Fruit fly (Drosophila melanogaster) whole organism, wandering third instar larva: Measurements from ENCODE around the gene CG14507.

Experiments
- Abd-B ChIP-seq: fragments of >200 bp; optimal IDR thresholded peaks from 2 replicates; lab custom pipeline; 2017; ENCODE audit warnings: missing biosample characterization, missing genetic modification characterization
- CG32264 ChIP-seq: fragments of 200-800 bp; sonication (Bioruptor generic); optimal IDR thresholded peaks from 2 replicates; lab custom pipeline; 2016; ENCODE audit warnings: missing biosample characterization, missing genetic modification characterization
- CG9705 ChIP-seq: fragments of 200-800 bp; sonication (Bioruptor generic); optimal IDR thresholded peaks from 2 replicates; lab custom pipeline; 2018; ENCODE audit warnings: missing biosample characterization, mild to moderate bottlenecking, missing genetic modification characterization
- CrebA ChIP-seq: fragments of 200-800 bp; sonication (Bioruptor generic); optimal IDR thresholded peaks from 2 replicates; lab custom pipeline; 2016; ENCODE audit warnings: missing biosample characterization, mild to moderate bottlenecking, missing genetic modification characterization, borderline replicate concordance
- Dfd ChIP-seq: fragments of >200 bp; optimal IDR thresholded peaks from 2 replicates; lab custom pipeline; 2017; ENCODE audit warnings: missing biosample characterization, missing genetic modification characterization
- Dif ChIP-seq: fragments of 200-275, 200-300 bp; sonication (Bioruptor generic); optimal IDR thresholded peaks from 2 replicates; lab custom pipeline; 2018; ENCODE audit warnings: missing biosample characterization, missing genetic modification characterization; ENCODE audit not compliant: partially characterized antibody
- GATAd ChIP-seq: sonication (Bioruptor generic); optimal IDR thresholded peaks from 2 replicates; lab custom pipeline; 2016; ENCODE audit warnings: missing biosample characterization, missing genetic modification characterization
- HLH106 ChIP-seq: fragments of 200-800 bp; optimal IDR thresholded peaks from 3 replicates; lab custom pipeline; 2019; ENCODE audit warnings: missing biosample characterization, mild to moderate bottlenecking, missing genetic modification characterization, moderate library complexity
- Hnf4 ChIP-seq: fragments of 200-800 bp; sonication (Bioruptor generic); optimal IDR thresholded peaks from 2 replicates; lab custom pipeline; 2016; ENCODE audit warnings: missing biosample characterization, mild to moderate bottlenecking, missing genetic modification characterization
- Hr78 ChIP-seq: fragments of >200 bp; optimal IDR thresholded peaks from 2 replicates; lab custom pipeline; 2017; ENCODE audit warnings: missing biosample characterization, missing genetic modification characterization
- Hr83 ChIP-seq: fragments of 200-300 bp; sonication (Bioruptor generic); optimal IDR thresholded peaks from 2 replicates; lab custom pipeline; 2016; ENCODE audit warnings: missing biosample characterization, mild to moderate bottlenecking, missing genetic modification characterization, moderate library complexity; ENCODE audit not compliant: poor library complexity, severe bottlenecking
- Jra ChIP-seq: sonication (Bioruptor generic); optimal IDR thresholded peaks from 2 replicates; lab custom pipeline; 2016; ENCODE audit warnings: missing biosample characterization, missing genetic modification characterization
- Mio ChIP-seq: sonication (Bioruptor generic); optimal IDR thresholded peaks from 2 replicates; lab custom pipeline; 2016; ENCODE audit warnings: missing biosample characterization, missing genetic modification characterization
- Myc ChIP-seq: fragments of >200 bp; optimal IDR thresholded peaks from 2 replicates; lab custom pipeline; 2017
- N ChIP-seq: fragments of >200 bp; optimal IDR thresholded peaks from 2 replicates; lab custom pipeline; 2018; ENCODE audit warnings: missing biosample characterization, missing external identifiers, missing genetic modification characterization
- OdsH ChIP-seq: fragments of 200-800 bp; sonication (Bioruptor generic); optimal IDR thresholded peaks from 2 replicates; lab custom pipeline; 2016; ENCODE audit warnings: missing biosample characterization, mild to moderate bottlenecking, missing genetic modification characterization
- Rel ChIP-seq, 2 experiments: fragments of 200-800 bp; sonication (Bioruptor generic) in 1 of 2; optimal IDR thresholded peaks; 2 replicates in 1 of 2; 3 replicates in 1 of 2; lab custom pipeline; 2016 to 2019; ENCODE audit warnings: mild to moderate bottlenecking in 2 of 2, missing biosample characterization in 2 of 2, missing genetic modification characterization in 2 of 2, moderate library complexity in 1 of 2
- Sp1 ChIP-seq: fragments of 200-800 bp; sonication (Bioruptor generic); optimal IDR thresholded peaks from 3 replicates; lab custom pipeline; 2019; ENCODE audit warnings: missing biosample characterization, mild to moderate bottlenecking, missing genetic modification characterization, moderate library complexity
- Vsx2 ChIP-seq: fragments of 200-300, 225-300 bp; sonication (Bioruptor generic); optimal IDR thresholded peaks from 2 replicates; lab custom pipeline; 2018; ENCODE audit warnings: missing biosample characterization, missing genetic modification characterization; ENCODE audit not compliant: partially characterized antibody
- br ChIP-seq: fragments of 200-800 bp; sonication (Bioruptor generic); optimal IDR thresholded peaks from 2 replicates; lab custom pipeline; 2016; ENCODE audit warnings: missing biosample characterization, missing genetic modification characterization
- brk ChIP-seq: fragments of 200-800 bp; sonication (Bioruptor generic); optimal IDR thresholded peaks from 2 replicates; lab custom pipeline; 2016; ENCODE audit warnings: missing biosample characterization, mild to moderate bottlenecking, missing genetic modification characterization
- dl ChIP-seq, 2 experiments: fragments of 175-275, 200-275 bp in 1 of 2; fragments of 200-275 bp in 1 of 2; sonication (Bioruptor generic); optimal IDR thresholded peaks; lab custom pipeline; 2018; ENCODE audit warnings: mild to moderate bottlenecking in 2 of 2, missing biosample characterization in 2 of 2, missing genetic modification characterization in 2 of 2, moderate library complexity in 2 of 2; ENCODE audit not compliant: partially characterized antibody in 2 of 2, insufficient read depth in 1 of 2
- dmrt93B ChIP-seq: fragments of 200-800 bp; sonication (Bioruptor generic); optimal IDR thresholded peaks from 2 replicates; lab custom pipeline; 2018; ENCODE audit warnings: missing biosample characterization, mild to moderate bottlenecking, missing genetic modification characterization
- dsf ChIP-seq: sonication (Bioruptor generic); optimal IDR thresholded peaks from 2 replicates; lab custom pipeline; 2016; ENCODE audit warnings: missing biosample characterization, missing genetic modification characterization, borderline replicate concordance
- ey ChIP-seq: fragments of 200-800 bp; sonication (Bioruptor generic); optimal IDR thresholded peaks from 2 replicates; lab custom pipeline; 2016; ENCODE audit warnings: missing biosample characterization, missing genetic modification characterization
- foxo ChIP-seq, 2 experiments: fragments of 200-800 bp; sonication (Bioruptor generic); optimal IDR thresholded peaks; 2 replicates in 1 of 2; 3 replicates in 1 of 2; lab custom pipeline; 2016 to 2017; ENCODE audit warnings: missing biosample characterization in 2 of 2, missing genetic modification characterization in 2 of 2
- fru ChIP-seq: fragments of 200-800 bp; sonication (Bioruptor generic); optimal IDR thresholded peaks from 3 replicates; lab custom pipeline; 2016; ENCODE audit warnings: missing biosample characterization, mild to moderate bottlenecking, missing genetic modification characterization
- h ChIP-seq: fragments of 200-800 bp; sonication (Bioruptor generic); optimal IDR thresholded peaks from 3 replicates; lab custom pipeline; 2016; ENCODE audit warnings: missing biosample characterization, mild to moderate bottlenecking, missing genetic modification characterization
- jim ChIP-seq: fragments of 175-275, 200-325 bp; sonication (Bioruptor generic); optimal IDR thresholded peaks from 2 replicates; lab custom pipeline; 2016; ENCODE audit warnings: missing biosample characterization, mild to moderate bottlenecking, missing genetic modification characterization
- lola ChIP-seq: fragments of >200 bp; optimal IDR thresholded peaks from 2 replicates; lab custom pipeline; 2017; ENCODE audit warnings: missing biosample characterization, missing genetic modification characterization
- pan ChIP-seq: fragments of >200 bp; optimal IDR thresholded peaks from 2 replicates; lab custom pipeline; 2017
- psq ChIP-seq: fragments of 200-800 bp; sonication (Bioruptor generic); optimal IDR thresholded peaks from 3 replicates; lab custom pipeline; 2017; ENCODE audit warnings: missing biosample characterization, mild to moderate bottlenecking, missing genetic modification characterization, moderate library complexity
- rgr ChIP-seq: fragments of 200-800 bp; sonication (Bioruptor generic); optimal IDR thresholded peaks from 3 replicates; lab custom pipeline; 2016; ENCODE audit warnings: missing biosample characterization, mild to moderate bottlenecking, missing genetic modification characterization
- sage ChIP-seq: fragments of 200-800 bp; sonication (Bioruptor generic); optimal IDR thresholded peaks from 2 replicates; lab custom pipeline; 2016; ENCODE audit warnings: missing biosample characterization, mild to moderate bottlenecking, missing genetic modification characterization
- sv ChIP-seq: fragments of 200-800 bp; sonication (Bioruptor generic); optimal IDR thresholded peaks from 3 replicates; lab custom pipeline; 2016; ENCODE audit warnings: missing biosample characterization, missing genetic modification characterization
- tai ChIP-seq: sonication (Bioruptor generic); optimal IDR thresholded peaks from 2 replicates; lab custom pipeline; 2016; ENCODE audit warnings: missing biosample characterization, missing genetic modification characterization
- usp ChIP-seq: fragments of >200 bp; optimal IDR thresholded peaks from 2 replicates; lab custom pipeline; 2017; ENCODE audit warnings: missing biosample characterization, missing genetic modification characterization
- woc ChIP-seq: sonication (Bioruptor generic); optimal IDR thresholded peaks from 2 replicates; lab custom pipeline; 2016; ENCODE audit warnings: missing biosample characterization, mild to moderate bottlenecking, missing genetic modification characterization

Gene CG14507

DNA sequence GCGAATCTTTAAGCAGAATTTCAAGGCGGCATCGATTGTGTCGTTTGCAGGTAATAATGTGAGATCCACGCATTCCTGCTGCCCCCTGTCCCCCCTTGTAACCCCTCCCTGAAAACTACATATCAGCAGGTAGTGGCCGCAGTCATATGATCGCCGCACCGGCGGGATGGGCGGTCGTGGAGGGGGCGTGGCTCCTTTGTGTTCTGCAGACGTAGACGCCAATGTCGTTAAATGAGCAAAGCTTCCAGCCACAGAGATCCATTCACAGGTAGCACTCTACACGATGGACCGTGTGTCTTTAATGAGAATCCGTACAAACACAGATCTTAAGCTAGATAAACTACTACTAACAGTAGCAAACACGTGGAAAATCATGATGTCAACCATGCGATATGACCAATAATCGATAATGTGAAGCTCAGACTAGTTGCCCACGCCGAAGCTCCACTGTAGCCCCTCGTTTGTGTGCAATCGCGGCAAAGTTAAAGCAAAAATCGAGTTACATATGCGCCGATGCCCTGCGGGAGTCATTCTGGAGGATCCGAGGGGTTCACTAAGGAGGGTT lies 28.5 kb upstream of the CG14507 start, which contains the start of gene CG45544:
Gene CG45544 (plus strand): TSS at position 523 of the 565 bp plus-strand sequence.
- TF ChIP-seq sage (GFP tag; lab: Kevin White, UChicago) (peak; percentile 89), foxo (GFP tag; optimal IDR thresholded peaks at IDR 0.05; lab: Kevin White, UChicago) (peak; percentile 88 to 98), GATAd (GFP tag; lab: Kevin White, UChicago) (no peak), Mio (GFP tag; lab: Kevin White, UChicago) (peak; percentile 69), lola (GFP tag; lab: Kevin White, UChicago) (no peak), N (GFP tag; lab: Kevin White, UChicago) (no peak), rgr (peak; percentile 94), pan (lab: Kevin White, UChicago) (no peak), dsf (peak; percentile 55), br (GFP tag; lab: Kevin White, UChicago) (peak; percentile 97), Vsx2 (GFP tag; lab: Kevin White, UChicago) (no peak), tai (GFP tag; lab: Kevin White, UChicago) (peak; percentile 86), Hnf4 (GFP tag; lab: Kevin White, UChicago) (peak; percentile 96), OdsH (GFP tag; lab: Kevin White, UChicago) (peak; percentile 96), dl (GFP tag; optimal IDR thresholded peaks at IDR 0.05; lab: Kevin White, UChicago; ENCODE audit: insufficient read depth in 1 of 2, partially characterized antibody in 2 of 2) (no peak), Dif (GFP tag; lab: Kevin White, UChicago) (peak; percentile 53), Abd-B (GFP tag; lab: Kevin White, UChicago) (no peak), ey (peak; percentile 97), sv (GFP tag; lab: Kevin White, UChicago) (no peak), usp (GFP tag; lab: Kevin White, UChicago) (no peak), CG32264 (GFP tag; lab: Kevin White, UChicago) (peak; percentile 96), Rel (GFP tag; optimal IDR thresholded peaks at IDR 0.05; lab: Kevin White, UChicago) (peak; percentile 90), Rel (tag; optimal IDR thresholded peaks at IDR 0.05; lab: Kevin White, UChicago) (peak; percentile 29), jim (peak; percentile 38), psq (peak; percentile 83), HLH106 (tag; lab: Kevin White, UChicago) (peak; percentile 92), Sp1 (peak; percentile 91), Hr78 (no peak), Jra (GFP tag; lab: Kevin White, UChicago) (peak; percentile 96), CrebA (GFP tag; lab: Kevin White, UChicago) (peak; percentile 91), Dfd (GFP tag; lab: Kevin White, UChicago) (no peak), CG9705 (GFP tag; lab: Kevin White, UChicago) (peak; percentile 84), dmrt93B (peak; percentile 89), Myc (lab: Kevin White, UChicago) (no peak), h (GFP tag; lab: Kevin White, UChicago) (peak; percentile 97), fru (peak; percentile 97), brk (GFP tag; lab: Kevin White, UChicago) (peak; percentile 79), woc (GFP tag; lab: Kevin White, UChicago) (peak; percentile 98), Hr83 (peak; percentile 76)

DNA sequence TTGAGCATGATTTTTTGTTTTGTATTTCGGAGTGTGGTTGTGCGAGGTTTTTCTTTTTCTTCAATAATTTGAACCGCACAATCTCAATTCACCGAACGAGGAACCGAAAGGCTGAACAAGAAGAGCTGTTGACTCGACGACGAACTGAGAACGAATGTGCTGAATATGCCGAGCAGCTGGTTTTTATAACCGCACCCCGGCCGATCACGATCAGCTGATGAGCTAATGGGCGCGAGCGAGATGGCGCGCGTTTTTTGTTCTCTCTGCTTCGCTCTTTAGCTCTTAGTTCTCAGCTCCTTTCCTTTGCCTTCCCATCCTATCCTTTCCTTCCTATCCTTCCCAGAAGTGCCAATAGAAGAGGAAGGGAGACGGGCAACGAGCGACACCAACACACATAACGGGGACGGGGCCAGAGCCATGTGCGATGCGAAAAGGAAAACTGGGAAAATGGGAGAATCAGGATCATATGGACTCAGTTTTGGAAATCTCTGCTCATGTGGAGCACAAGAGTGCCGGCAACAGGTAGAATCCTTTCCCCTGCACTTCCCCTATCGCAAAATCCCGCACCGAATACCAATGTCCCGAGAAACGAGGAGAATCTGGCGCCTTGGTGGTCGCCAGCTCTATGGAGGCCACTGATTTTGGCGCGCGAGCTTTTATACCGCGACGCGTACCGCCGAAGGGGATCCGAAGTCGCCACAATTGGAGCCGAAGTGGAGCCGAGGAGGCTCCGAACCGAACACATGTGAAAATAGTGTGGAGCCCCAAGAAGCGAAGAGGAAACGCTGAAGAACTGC lies 27.8 kb upstream of the CG14507 start, which contains the start of gene stg:
Gene stg (minus strand): TSS at position 635 of the 797 bp plus-strand sequence.
- no peak for TF ChIP-seq Abd-B (GFP tag; lab: Kevin White, UChicago)
- no peak for TF ChIP-seq Rel (GFP tag; optimal IDR thresholded peaks at IDR 0.05; lab: Kevin White, UChicago)
- no peak for TF ChIP-seq Rel (tag; optimal IDR thresholded peaks at IDR 0.05; lab: Kevin White, UChicago)
- TF ChIP-seq psq = peak; percentile 83
- TF ChIP-seq Vsx2 (GFP tag; lab: Kevin White, UChicago) = peak; percentile 41
- TF ChIP-seq dsf = no peak
- TF ChIP-seq fru = no peak
- TF ChIP-seq Dif (GFP tag; lab: Kevin White, UChicago) = peak; percentile 39
